Worm (Caenorhabditis elegans): ENCODE measurements around the gene sdha-1.

DNA sequence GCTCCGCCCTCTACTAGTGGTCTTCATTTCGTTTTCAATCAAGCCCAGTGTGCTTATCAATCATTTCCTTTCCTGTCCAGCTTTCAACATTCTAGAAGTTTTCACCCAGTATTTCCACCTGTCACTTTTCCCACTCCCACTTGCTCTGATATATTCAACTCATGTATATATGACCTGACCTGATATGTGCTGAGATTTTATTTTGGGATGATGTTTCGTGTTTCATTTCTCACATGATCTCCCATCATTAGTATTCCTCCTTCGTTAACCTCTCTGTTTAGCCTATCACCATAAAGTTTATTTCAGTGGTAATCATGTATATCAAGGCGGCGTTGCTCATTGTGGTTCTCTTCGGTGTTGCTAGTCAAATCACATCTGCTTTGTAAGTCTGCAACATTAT lies 47.1 kb upstream of the sdha-1 start, which contains the start of gene nlp-7:
- TF ChIP-seq elt-2 (tag; optimal IDR thresholded peaks at IDR 0.05): no peak
- no peak for TF ChIP-seq F13H6.1 (tag; optimal IDR thresholded peaks at IDR 0.05)
- TF ChIP-seq pros-1 (tag; optimal IDR thresholded peaks at IDR 0.05): no peak
- TF ChIP-seq ttx-3 (tag; optimal IDR thresholded peaks at IDR 0.05): no peak
- no peak for TF ChIP-seq pat-9 (tag; optimal IDR thresholded peaks at IDR 0.05)
- TF ChIP-seq ceh-30 (tag; optimal IDR thresholded peaks at IDR 0.05): no peak
- TF ChIP-seq sdc-2 (tag; optimal IDR thresholded peaks at IDR 0.05): no peak
- TF ChIP-seq tbx-7 (tag; optimal IDR thresholded peaks at IDR 0.05): no peak
- no peak for TF ChIP-seq ama-1 (optimal IDR thresholded peaks at IDR 0.05)
- TF ChIP-seq ceh-19 (GFP tag; optimal IDR thresholded peaks at IDR 0.05): no peak
